Worm (Caenorhabditis elegans) whole organism, L4 larva: Measurements from ENCODE around the gene amt-3.
A peak's percentile ranks its signal among the peaks of the same experiment; 100 is the strongest.

Experiments
- D1046.2 ChIP-seq: fragments of 200-800 bp; sonication (Bioruptor generic); IDR thresholded peaks from 2 replicates; pipeline ENCODE4 v1.3.6; 2022; ENCODE audit warnings: missing genetic modification characterization, missing compliant biosample characterization
- T26A8.4 ChIP-seq: fragments of 200-800 bp; sonication (Bioruptor generic); IDR thresholded peaks from 2 replicates; pipeline ENCODE4 v1.3.6; 2022; ENCODE audit warnings: missing genetic modification characterization, missing compliant biosample characterization
- Y5F2A.4 ChIP-seq: fragments of 200-800 bp; sonication (Bioruptor generic); optimal IDR thresholded peaks from 2 replicates; lab custom pipeline; 2018; ENCODE audit warnings: mild to moderate bottlenecking, missing genetic modification characterization, missing compliant biosample characterization
- ZK546.5 ChIP-seq, 2 experiments: sonication (generic microtip); optimal IDR thresholded peaks; 2 replicates each; lab custom pipeline; 2017; ENCODE audit warnings: missing biosample characterization in 2 of 2, missing genetic modification characterization in 2 of 2
- aha-1 ChIP-seq: fragments of 150-350 bp; peaks from one replicate; lab custom pipeline; 2014; ENCODE audit warnings: missing biosample characterization, missing genetic modification characterization
- aly-2 ChIP-seq: sonication (generic microtip); optimal IDR thresholded peaks from 2 replicates; lab custom pipeline; 2018; ENCODE audit warnings: missing biosample characterization, missing genetic modification characterization
- ceh-62 ChIP-seq: sonication (generic microtip); optimal IDR thresholded peaks from 2 replicates; lab custom pipeline; 2017; ENCODE audit warnings: missing biosample characterization, missing genetic modification characterization
- daf-16 ChIP-seq, 3 experiments: sonication (generic microtip); optimal IDR thresholded peaks; 2 replicates each; lab custom pipeline; 2016 to 2017; ENCODE audit warnings: missing genetic modification characterization in 3 of 3, missing genetic modification reagents in 3 of 3, mild to moderate bottlenecking in 2 of 3, missing compliant biosample characterization in 2 of 3, missing biosample characterization in 1 of 3, moderate library complexity in 1 of 3
- daf-8 ChIP-seq: fragments of 200-800 bp; sonication (Bioruptor generic); IDR thresholded peaks from 2 replicates; pipeline ENCODE4 v1.3.6; 2022; ENCODE audit warnings: missing genetic modification characterization, missing compliant biosample characterization
- dmd-8 ChIP-seq: fragments of 200-800 bp; sonication (Bioruptor generic); IDR thresholded peaks from 2 replicates; pipeline ENCODE4 v1.3.6; 2022; ENCODE audit warnings: missing genetic modification characterization, missing compliant biosample characterization
- dmd-9 ChIP-seq: fragments of 200-800 bp; sonication (Bioruptor generic); IDR thresholded peaks from 2 replicates; pipeline ENCODE4 v1.3.6; 2022; ENCODE audit warnings: missing genetic modification reagents, missing genetic modification characterization, missing compliant biosample characterization
- dve-1 ChIP-seq: sonication (generic microtip); optimal IDR thresholded peaks from 2 replicates; lab custom pipeline; 2017; ENCODE audit warnings: antibody characterized with exemption, mild to moderate bottlenecking, missing genetic modification characterization, missing compliant biosample characterization; ENCODE audit not compliant: insufficient read depth
- gei-8 ChIP-seq: fragments of 200-800 bp; sonication (Bioruptor generic); optimal IDR thresholded peaks from 2 replicates; lab custom pipeline; 2018; ENCODE audit warnings: mild to moderate bottlenecking, missing genetic modification characterization, missing compliant biosample characterization
- hlh-11 ChIP-seq: fragments of 200-800 bp; sonication (Bioruptor generic); optimal IDR thresholded peaks from 2 replicates; lab custom pipeline; 2018; ENCODE audit warnings: mild to moderate bottlenecking, missing genetic modification characterization, missing compliant biosample characterization
- hlh-30 ChIP-seq: sonication (generic microtip); optimal IDR thresholded peaks from 2 replicates; lab custom pipeline; 2017; ENCODE audit warnings: antibody characterized with exemption, mild to moderate bottlenecking, missing genetic modification characterization, missing compliant biosample characterization; ENCODE audit not compliant: insufficient read depth
- hmg-1.1 ChIP-seq: fragments of 200-800 bp; sonication (Bioruptor generic); IDR thresholded peaks from 2 replicates; pipeline ENCODE4 v1.3.6; 2022; ENCODE audit warnings: missing genetic modification reagents, missing genetic modification characterization, missing compliant biosample characterization
- jun-1 ChIP-seq: fragments of 150-350 bp; optimal IDR thresholded peaks from 2 replicates; lab custom pipeline; 2014; ENCODE audit warnings: missing biosample characterization, missing genetic modification reagents, missing genetic modification characterization
- lin-29 ChIP-seq: fragments of 200-800 bp; sonication (Bioruptor generic); IDR thresholded peaks from 2 replicates; pipeline ENCODE4 v1.3.6; 2022; ENCODE audit warnings: missing genetic modification reagents, missing genetic modification characterization, missing compliant biosample characterization
- madf-5 ChIP-seq, 2 experiments: fragments of 200-800 bp; sonication (Bioruptor generic); IDR thresholded peaks; 2 replicates each; pipeline ENCODE4 v1.3.6; 2022; ENCODE audit warnings: missing compliant biosample characterization in 2 of 2, missing genetic modification characterization in 2 of 2
- mdl-1 ChIP-seq, 2 experiments: fragments of 150-350 bp in 1 of 2; sonication (generic microtip) in 1 of 2; optimal IDR thresholded peaks; 2 replicates each; lab custom pipeline; 2014 to 2017; ENCODE audit warnings: missing biosample characterization in 2 of 2, missing genetic modification characterization in 2 of 2
- mxl-2 ChIP-seq: fragments of 200-800 bp; sonication (Bioruptor generic); conservative IDR thresholded peaks from 2 replicates; pipeline ENCODE4 v1.3.6; 2022; ENCODE audit warnings: missing genetic modification reagents, missing genetic modification characterization, missing compliant biosample characterization
- nhr-102 ChIP-seq: sonication (generic microtip); optimal IDR thresholded peaks from 2 replicates; lab custom pipeline; 2016; ENCODE audit warnings: mild to moderate bottlenecking, missing genetic modification characterization, moderate library complexity, missing compliant biosample characterization
- nhr-25 ChIP-seq: sonication (generic microtip); optimal IDR thresholded peaks from 2 replicates; lab custom pipeline; 2017; ENCODE audit warnings: missing genetic modification characterization, mild to moderate bottlenecking, missing compliant biosample characterization, antibody characterized with exemption, moderate library complexity, borderline replicate concordance; ENCODE audit not compliant: insufficient read depth
- nhr-28 ChIP-seq: fragments of 150-350 bp; optimal IDR thresholded peaks from 2 replicates; lab custom pipeline; 2014; ENCODE audit warnings: missing biosample characterization, missing genetic modification characterization
- nhr-42 ChIP-seq: fragments of 200-800 bp; sonication (Bioruptor generic); IDR thresholded peaks from 2 replicates; pipeline ENCODE4 v1.3.6; 2022; ENCODE audit warnings: missing genetic modification characterization, missing compliant biosample characterization
- nhr-76 ChIP-seq: fragments of 150-350 bp; optimal IDR thresholded peaks from 2 replicates; lab custom pipeline; 2014; ENCODE audit warnings: missing biosample characterization, missing genetic modification characterization
- pha-4 ChIP-seq, 2 experiments: fragments of 150-350 bp in 1 of 2; fragments of 200-800 bp in 1 of 2; sonication (Bioruptor generic) in 1 of 2; IDR thresholded peaks in 1 of 2; optimal IDR thresholded peaks in 1 of 2; 2 replicates each; pipeline versions ENCODE4 v1.3.6 to Lab custom; 2014 to 2022; ENCODE audit warnings: missing genetic modification characterization in 2 of 2, missing genetic modification reagents in 2 of 2, missing biosample characterization in 1 of 2, missing compliant biosample characterization in 1 of 2
- php-3 ChIP-seq: fragments of 200-800 bp; sonication (Bioruptor generic); IDR thresholded peaks from 2 replicates; pipeline ENCODE4 v1.3.6; 2022; ENCODE audit warnings: missing genetic modification reagents, missing genetic modification characterization, missing compliant biosample characterization
- pqm-1 ChIP-seq: sonication (generic microtip); optimal IDR thresholded peaks from 2 replicates; lab custom pipeline; 2017; ENCODE audit warnings: missing biosample characterization, missing genetic modification characterization
- set-16 ChIP-seq: fragments of 200-800 bp; sonication (Bioruptor generic); IDR thresholded peaks from 2 replicates; pipeline ENCODE4 v1.3.6; 2022; ENCODE audit warnings: missing genetic modification reagents, missing genetic modification characterization, missing compliant biosample characterization
- tag-97 ChIP-seq: fragments of 200-800 bp; sonication (Bioruptor generic); IDR thresholded peaks from 2 replicates; pipeline ENCODE4 v1.3.6; 2022; ENCODE audit warnings: missing genetic modification characterization, missing compliant biosample characterization
- unc-62 ChIP-seq, 3 experiments: fragments of 150-350 bp in 1 of 3; sonication (generic microtip); optimal IDR thresholded peaks in 2 of 3; peaks in 1 of 3; 1 replicate in 1 of 3; 2 replicates in 2 of 3; lab custom pipeline; 2014 to 2017; ENCODE audit warnings: missing biosample characterization in 3 of 3, missing genetic modification characterization in 3 of 3, missing genetic modification reagents in 3 of 3, missing genotype in 1 of 3

Gene amt-3

DNA sequence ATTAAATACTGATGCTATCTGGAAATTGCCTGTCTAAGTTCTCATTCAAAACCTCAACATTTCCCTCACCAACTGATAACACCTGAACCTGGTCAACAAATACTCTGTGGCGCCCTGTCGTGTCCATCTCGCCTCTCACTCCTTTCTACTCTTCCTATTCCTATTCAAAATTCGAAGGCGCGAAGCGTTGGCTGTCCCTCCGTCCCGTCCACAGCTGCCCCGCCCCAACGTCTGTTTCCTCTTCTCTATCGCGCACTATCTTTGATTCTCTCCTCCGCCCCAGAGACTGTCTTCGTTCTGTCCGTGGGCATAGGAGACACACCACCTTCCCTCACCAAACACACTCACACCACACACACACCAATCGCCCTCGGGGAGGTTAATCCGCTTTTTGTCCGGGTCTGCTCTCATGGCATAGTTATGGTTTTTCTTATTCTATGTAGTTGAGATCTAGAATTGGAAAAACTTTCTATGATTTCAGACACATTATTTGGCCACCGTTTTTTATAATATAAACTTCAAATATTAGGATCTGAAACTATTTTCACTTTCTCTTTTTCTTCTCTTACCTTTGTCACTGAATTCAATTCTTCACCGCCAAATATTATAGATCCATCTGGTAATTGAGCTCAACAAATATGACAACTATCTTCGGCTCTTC lies 43.2 kb upstream of the amt-3 start, which contains the start of gene efl-3:
Gene efl-3 (plus strand): TSS at position 611 of the 661 bp plus-strand sequence.
- TF ChIP-seq tag-97 (GFP tag; lab: Robert Waterston, UW) (no peak), dve-1 (peak; percentile 42), daf-16 (GFP tag; optimal IDR thresholded peaks at IDR 0.05; lab: Kevin White, UChicago) (no peak), daf-16 (tag; optimal IDR thresholded peaks at IDR 0.05; lab: Kevin White, UChicago) (peak; percentile 77), D1046.2 (no peak), set-16 (GFP tag; lab: Robert Waterston, UW) (0 out of 2 replicates have a peak, but pooled peaks have one; percentile 25), dmd-9 (GFP tag; lab: Robert Waterston, UW) (no peak), php-3 (GFP tag; lab: Robert Waterston, UW) (0 out of 2 replicates have a peak, but pooled peaks have one; percentile 23), nhr-28 (tag; lab: Kevin White, UChicago) (peak; percentile 20), hlh-30 (tag; lab: Kevin White, UChicago) (no peak), hlh-11 (tag; lab: Kevin White, UChicago) (peak; percentile 75), dmd-8 (GFP tag; lab: Robert Waterston, UW) (no peak), unc-62 (GFP tag; optimal IDR thresholded peaks at IDR 0.05 in 1 of 2; lab: Kevin White, UChicago) (peak in 1 of 2 experiments; percentile 27), unc-62 (tag; optimal IDR thresholded peaks at IDR 0.05; lab: Kevin White, UChicago) (no peak), mxl-2 (GFP tag; lab: Robert Waterston, UW) (no peak), pqm-1 (tag; lab: Kevin White, UChicago) (peak; percentile 21), nhr-76 (tag; lab: Kevin White, UChicago) (no peak)

DNA sequence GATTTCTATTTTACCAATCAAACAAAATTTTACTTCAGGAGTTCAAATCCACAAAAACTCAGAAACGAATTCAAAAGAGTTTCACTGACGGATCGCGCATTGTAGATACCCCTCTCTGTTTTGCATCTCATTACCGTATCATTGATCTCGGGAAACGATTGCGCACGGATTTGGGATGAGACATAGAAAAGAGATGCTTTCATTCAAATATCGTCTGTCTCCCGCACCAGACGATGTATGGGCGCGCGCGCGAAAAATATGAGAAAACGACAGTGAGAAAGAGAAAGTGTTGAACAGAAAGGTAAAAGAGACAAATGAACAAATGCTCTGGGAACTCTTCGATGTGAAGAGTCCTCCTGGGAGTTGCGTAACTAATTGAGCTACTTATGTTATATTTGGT lies 42.0 kb upstream of the amt-3 start:
- TF ChIP-seq gei-8 (no peak), nhr-102 (tag; lab: Kevin White, UChicago) (no peak), jun-1 (no peak), hmg-1.1 (GFP tag; lab: Robert Waterston, UW) (no peak), aha-1 (tag; lab: Kevin White, UChicago) (no peak)

ce11 chrII:8409538-8409937 lies 40.6 kb upstream of the amt-3 start:
- TF ChIP-seq ZK546.5 (tag; optimal IDR thresholded peaks at IDR 0.05; lab: Kevin White, UChicago) (no peak), lin-29 (no peak), Y5F2A.4 (GFP tag; lab: Kevin White, UChicago) (no peak), unc-62 (GFP tag; optimal IDR thresholded peaks at IDR 0.05 in 1 of 2; lab: Kevin White, UChicago) (peak in 1 of 2 experiments; percentile 80), unc-62 (tag; optimal IDR thresholded peaks at IDR 0.05; lab: Kevin White, UChicago) (no peak), nhr-25 (tag; lab: Kevin White, UChicago) (peak; percentile 32), D1046.2 (no peak), nhr-42 (GFP tag; lab: Robert Waterston, UW) (no peak), aly-2 (tag; lab: Kevin White, UChicago) (no peak), dmd-9 (GFP tag; lab: Robert Waterston, UW) (no peak)

DNA sequence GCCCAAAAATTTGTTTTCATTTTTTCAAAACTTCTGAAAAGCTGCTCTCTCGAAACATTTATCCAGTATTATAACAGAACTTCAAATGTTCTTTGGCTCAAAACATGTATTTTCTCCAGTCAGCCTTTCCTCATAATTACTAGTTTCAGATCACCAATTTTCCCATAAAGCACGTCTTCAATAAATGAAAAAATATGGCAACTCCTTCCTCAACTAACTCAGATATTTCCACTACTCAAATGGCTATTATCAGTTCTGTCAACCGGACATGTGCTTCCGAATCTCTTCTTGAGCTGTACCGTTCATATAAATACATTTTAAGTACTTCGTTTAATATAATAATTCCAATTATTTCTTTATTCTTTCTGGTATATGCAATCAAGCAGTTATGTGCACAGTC lies 38.5 kb upstream of the amt-3 start, which contains the start of gene sra-13:
Gene sra-13 (plus strand): TSS at position 195 of the 400 bp plus-strand sequence.
- TF ChIP-seq unc-62 (GFP tag; optimal IDR thresholded peaks at IDR 0.05 in 1 of 2; lab: Kevin White, UChicago) (peak in 1 of 2 experiments; percentile 93), unc-62 (tag; optimal IDR thresholded peaks at IDR 0.05; lab: Kevin White, UChicago) (no peak), daf-8 (no peak)

DNA sequence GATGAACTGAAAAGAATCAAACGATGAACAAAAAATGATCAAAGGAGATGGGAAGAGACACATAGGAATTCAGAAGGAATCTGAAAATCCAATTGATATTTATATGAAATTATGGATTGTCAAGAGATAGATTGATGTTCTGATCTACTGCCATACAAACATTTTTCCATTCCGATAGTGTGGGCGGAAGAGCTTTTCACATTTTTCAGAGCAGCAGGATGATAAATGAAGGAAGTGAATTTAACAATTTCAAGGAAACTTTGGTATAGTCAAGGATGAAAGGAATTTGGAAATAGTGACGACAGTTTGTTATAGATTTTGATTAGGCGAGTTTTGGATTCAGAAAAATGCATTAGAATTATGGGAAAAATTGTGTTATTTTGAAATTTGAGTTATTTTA lies 36.3 kb upstream of the amt-3 start, which contains the start of gene ubc-24:
Gene ubc-24 (plus strand): TSS at position 301 of the 400 bp plus-strand sequence.
- TF ChIP-seq mxl-2 (GFP tag; lab: Robert Waterston, UW) (no peak), pha-4 (GFP tag; IDR thresholded peaks at IDR 0.05; lab: Robert Waterston, UW) (no peak), pha-4 (tag; optimal IDR thresholded peaks at IDR 0.05; lab: Kevin White, UChicago) (no peak), madf-5 (GFP tag; IDR thresholded peaks at IDR 0.05; lab: Robert Waterston, UW) (no peak), D1046.2 (no peak), php-3 (GFP tag; lab: Robert Waterston, UW) (no peak), T26A8.4 (no peak), mdl-1 (tag; optimal IDR thresholded peaks at IDR 0.05; lab: Kevin White, UChicago) (no peak), ceh-62 (tag; lab: Kevin White, UChicago) (no peak)
